Worm (Caenorhabditis elegans) whole organism, L4/young adult: Measurements from ENCODE around the gene pis-1.

ENCODE experiments used
- W03F9.2 ChIP-seq: fragments of 150-350 bp; optimal IDR thresholded peaks from 2 replicates; lab custom pipeline; 2014; ENCODE audit warnings: missing biosample characterization, missing genetic modification characterization
- dao-5 ChIP-seq: sonication (generic microtip); optimal IDR thresholded peaks from 2 replicates; lab custom pipeline; 2016; ENCODE audit warnings: missing genotype, missing genetic modification characterization, moderate library complexity, missing compliant biosample characterization

- TF ChIP-seq W03F9.2: no peak
- no peak for TF ChIP-seq dao-5 (tag; lab: Kevin White, UChicago)
Observed at ce11 chrIV:9757425-9757740, 39.0 kb downstream of the pis-1 start, which contains the start of gene nhr-97.
